Fruit fly (Drosophila melanogaster) whole organism, embryonic: Measurements from ENCODE around the gene CG3815.

Source experiments
- Atf6 ChIP-seq: fragments of 200-800 bp; sonication (Bioruptor generic); IDR thresholded peaks from 2 replicates; pipeline ENCODE4 v1.3.6; 2022; ENCODE audit warnings: missing biosample characterization, missing genetic modification characterization
- B-H1 ChIP-seq: fragments of 200-800 bp; sonication (Bioruptor generic); IDR thresholded peaks from 3 replicates; pipeline ENCODE4 v1.3.6; 2022; ENCODE audit warnings: missing biosample characterization, missing genetic modification characterization
- BEAF-32 ChIP-seq: fragments of 200-800 bp; sonication (Bioruptor generic); optimal IDR thresholded peaks from 3 replicates; lab custom pipeline; 2017; ENCODE audit warnings: missing biosample characterization, missing genetic modification characterization, mild to moderate bottlenecking, moderate library complexity, missing genetic modification reagents
- Blimp-1 ChIP-seq: fragments of 200-800 bp; sonication (Bioruptor generic); optimal IDR thresholded peaks from 3 replicates; lab custom pipeline; 2018; ENCODE audit warnings: missing biosample characterization, missing genetic modification characterization, mild to moderate bottlenecking, moderate library complexity, missing genetic modification reagents
- CG1024 ChIP-seq: fragments of 200-800 bp; sonication (Bioruptor generic); IDR thresholded peaks from 2 replicates; pipeline ENCODE4 v1.3.6; 2022; ENCODE audit warnings: missing biosample characterization, missing genetic modification characterization
- CG10654 ChIP-seq: fragments of 200-800 bp; sonication (Bioruptor generic); optimal IDR thresholded peaks from 2 replicates; lab custom pipeline; 2016; ENCODE audit warnings: missing biosample characterization, missing genetic modification characterization
- CG10959 ChIP-seq: fragments of 200-800 bp; sonication (Bioruptor generic); IDR thresholded peaks from 2 replicates; pipeline ENCODE4 v1.3.6; 2022; ENCODE audit warnings: missing biosample characterization, missing genetic modification characterization
- CG10979 ChIP-seq: fragments of 200-800 bp; sonication (Bioruptor generic); optimal IDR thresholded peaks from 2 replicates; lab custom pipeline; 2018; ENCODE audit warnings: missing biosample characterization, mild to moderate bottlenecking, missing genetic modification characterization, moderate library complexity
- CG11085 ChIP-seq: fragments of 200-800 bp; sonication (Bioruptor generic); IDR thresholded peaks from 2 replicates; pipeline ENCODE4 v1.3.6; 2022; ENCODE audit warnings: missing biosample characterization, missing genetic modification characterization
- CG11398 ChIP-seq: fragments of 200-800 bp; sonication (Bioruptor generic); optimal IDR thresholded peaks from 2 replicates; lab custom pipeline; 2016; ENCODE audit warnings: missing biosample characterization, missing genetic modification characterization
- CG11456 ChIP-seq: fragments of 200-800 bp; sonication (Bioruptor generic); IDR thresholded peaks from 3 replicates; pipeline ENCODE4 v1.3.6; 2022; ENCODE audit warnings: missing biosample characterization, missing genetic modification characterization
- CG12299 ChIP-seq: fragments of 200-800 bp; sonication (Bioruptor generic); optimal IDR thresholded peaks from 2 replicates; lab custom pipeline; 2018; ENCODE audit warnings: missing biosample characterization, mild to moderate bottlenecking, missing genetic modification characterization
- CG12744 ChIP-seq: fragments of 200-800 bp; sonication (Bioruptor generic); optimal IDR thresholded peaks from 2 replicates; lab custom pipeline; 2016; ENCODE audit warnings: missing biosample characterization, missing genetic modification characterization
- CG14014 ChIP-seq: fragments of 200-800 bp; sonication (Bioruptor generic); IDR thresholded peaks from 2 replicates; pipeline ENCODE4 v1.3.6; 2022; ENCODE audit warnings: missing biosample characterization, missing genetic modification characterization
- CG14441 ChIP-seq: fragments of 200-800 bp; sonication (Bioruptor generic); IDR thresholded peaks from 2 replicates; pipeline ENCODE4 v1.3.6; 2022; ENCODE audit warnings: missing biosample characterization, missing genetic modification characterization
- CG14710 ChIP-seq: fragments of 200-800 bp; sonication (Bioruptor generic); optimal IDR thresholded peaks from 3 replicates; lab custom pipeline; 2019; ENCODE audit warnings: missing biosample characterization, mild to moderate bottlenecking, missing genetic modification characterization, moderate library complexity
- CG14965 ChIP-seq: fragments of 200-800 bp; sonication (Bioruptor generic); optimal IDR thresholded peaks from 2 replicates; lab custom pipeline; 2016; ENCODE audit warnings: missing biosample characterization, missing genetic modification characterization, borderline replicate concordance
- CG1603 ChIP-seq: fragments of 200-800 bp; sonication (Bioruptor generic); optimal IDR thresholded peaks from 2 replicates; lab custom pipeline; 2019; ENCODE audit warnings: missing biosample characterization, mild to moderate bottlenecking, missing genetic modification characterization, moderate library complexity
- CG17359 ChIP-seq: fragments of 200-800 bp; sonication (Bioruptor generic); optimal IDR thresholded peaks from 3 replicates; lab custom pipeline; 2018; ENCODE audit warnings: missing biosample characterization, mild to moderate bottlenecking, missing genetic modification characterization, moderate library complexity
- CG2129 ChIP-seq: fragments of 200-800 bp; sonication (Bioruptor generic); IDR thresholded peaks from 2 replicates; pipeline ENCODE4 v1.3.6; 2022; ENCODE audit warnings: missing biosample characterization, missing genetic modification characterization; ENCODE audit not compliant: partially characterized antibody
- CG31365 ChIP-seq: fragments of 200-800 bp; sonication (Bioruptor generic); optimal IDR thresholded peaks from 2 replicates; lab custom pipeline; 2018; ENCODE audit warnings: missing biosample characterization, mild to moderate bottlenecking, missing genetic modification characterization
- CG31441 ChIP-seq: fragments of 200-800 bp; sonication (Bioruptor generic); IDR thresholded peaks from 2 replicates; pipeline ENCODE4 v1.3.6; 2022; ENCODE audit warnings: missing biosample characterization, missing genetic modification characterization
- CG3163 ChIP-seq: fragments of 200-800 bp; sonication (Bioruptor generic); optimal IDR thresholded peaks from 3 replicates; lab custom pipeline; 2016; ENCODE audit warnings: missing biosample characterization, missing genetic modification characterization
- CG32772 ChIP-seq: fragments of 200-800 bp; sonication (Bioruptor generic); IDR thresholded peaks from 2 replicates; pipeline ENCODE4 v1.3.6; 2022; ENCODE audit warnings: missing biosample characterization, missing genetic modification characterization
- CG34422 ChIP-seq: fragments of 200-800 bp; sonication (Bioruptor generic); IDR thresholded peaks from 3 replicates; pipeline ENCODE4 v1.3.6; 2022; ENCODE audit warnings: missing biosample characterization, missing genetic modification characterization
- CG4328 ChIP-seq: fragments of 200-800 bp; sonication (Bioruptor generic); optimal IDR thresholded peaks from 3 replicates; lab custom pipeline; 2017; ENCODE audit warnings: missing biosample characterization, missing genetic modification reagents, missing genetic modification characterization
- CG4360 ChIP-seq: fragments of 200-800 bp; sonication (Bioruptor generic); IDR thresholded peaks from 2 replicates; pipeline ENCODE4 v1.3.6; 2022; ENCODE audit warnings: missing biosample characterization, missing genetic modification characterization
- CG6175 ChIP-seq: fragments of 200-800 bp; sonication (Bioruptor generic); IDR thresholded peaks from 3 replicates; pipeline ENCODE4 v1.3.6; 2022; ENCODE audit warnings: missing biosample characterization, missing genetic modification characterization
- CG7786 ChIP-seq: fragments of 200-800 bp; sonication (Bioruptor generic); optimal IDR thresholded peaks from 2 replicates; lab custom pipeline; 2016; ENCODE audit warnings: missing biosample characterization, missing genetic modification characterization
- CG7928 ChIP-seq: fragments of 200-800 bp; sonication (Bioruptor generic); optimal IDR thresholded peaks from 2 replicates; lab custom pipeline; 2017; ENCODE audit warnings: missing biosample characterization, mild to moderate bottlenecking, missing genetic modification characterization
- CG8089 ChIP-seq: fragments of 200-800 bp; sonication (Bioruptor generic); optimal IDR thresholded peaks from 3 replicates; lab custom pipeline; 2016; ENCODE audit warnings: missing biosample characterization, missing genetic modification characterization
- HLH4C ChIP-seq: fragments of 200-800 bp; sonication (Bioruptor generic); IDR thresholded peaks from 3 replicates; pipeline ENCODE4 v1.3.6; 2022; ENCODE audit warnings: missing biosample characterization, missing genetic modification characterization; ENCODE audit not compliant: partially characterized antibody
- HLH54F ChIP-seq: fragments of 200-800 bp; sonication (Bioruptor generic); optimal IDR thresholded peaks from 3 replicates; lab custom pipeline; 2016; ENCODE audit warnings: missing biosample characterization, missing genetic modification characterization
- Hmr ChIP-seq: fragments of 200-800 bp; sonication (Bioruptor generic); optimal IDR thresholded peaks from 3 replicates; lab custom pipeline; 2017; ENCODE audit warnings: mild to moderate bottlenecking, missing biosample characterization, missing genetic modification reagents, missing genetic modification characterization
- MTF-1 ChIP-seq: fragments of 200-800 bp; sonication (Bioruptor generic); optimal IDR thresholded peaks from 2 replicates; lab custom pipeline; 2018; ENCODE audit warnings: missing biosample characterization, mild to moderate bottlenecking, missing genetic modification characterization, borderline replicate concordance
- Med ChIP-seq: fragments of 200-800 bp; sonication (Bioruptor generic); peaks from one replicate; lab custom pipeline; 2016; ENCODE audit warnings: missing biosample characterization, missing genetic modification characterization, mild to moderate bottlenecking, inconsistent platforms, moderate library complexity
- NC2α ChIP-seq: fragments of 200-800 bp; sonication (Bioruptor generic); optimal IDR thresholded peaks from 2 replicates; lab custom pipeline; 2016; ENCODE audit warnings: missing biosample characterization, missing genetic modification characterization
- NC2β ChIP-seq: fragments of 200-800 bp; sonication (Bioruptor generic); optimal IDR thresholded peaks from 2 replicates; lab custom pipeline; 2016; ENCODE audit warnings: missing biosample characterization, missing genetic modification characterization
- Rfx ChIP-seq: fragments of 200-800 bp; sonication (Bioruptor generic); IDR thresholded peaks from 2 replicates; pipeline ENCODE4 v1.3.6; 2022; ENCODE audit warnings: missing biosample characterization, missing genetic modification characterization
- Xrp1 ChIP-seq: fragments of 200-800 bp; sonication (Bioruptor generic); IDR thresholded peaks from 2 replicates; pipeline ENCODE4 v1.3.6; 2022; ENCODE audit warnings: missing biosample characterization, missing genetic modification characterization
- dpn ChIP-seq, 2 experiments: fragments of 200-800 bp; sonication (Bioruptor generic); optimal IDR thresholded peaks; 3 replicates each; lab custom pipeline; 2016; ENCODE audit warnings: missing biosample characterization in 2 of 2, missing genetic modification characterization in 2 of 2
- gro ChIP-seq: fragments of 200-800 bp; sonication (Bioruptor generic); optimal IDR thresholded peaks from 2 replicates; lab custom pipeline; 2016; ENCODE audit warnings: missing biosample characterization, missing genetic modification characterization
- kah ChIP-seq: fragments of 200-800 bp; sonication (Bioruptor generic); optimal IDR thresholded peaks from 2 replicates; lab custom pipeline; 2018; ENCODE audit warnings: missing biosample characterization, mild to moderate bottlenecking, missing genetic modification characterization
- lbe ChIP-seq: fragments of 200-800 bp; sonication (Bioruptor generic); optimal IDR thresholded peaks from 2 replicates; lab custom pipeline; 2016; ENCODE audit warnings: missing biosample characterization, mild to moderate bottlenecking, missing genetic modification characterization
- maf-S ChIP-seq: fragments of 200-800 bp; sonication (Bioruptor generic); optimal IDR thresholded peaks from 2 replicates; lab custom pipeline; 2016; ENCODE audit warnings: missing biosample characterization, missing genetic modification characterization
- oc ChIP-seq: fragments of 200-800 bp; sonication (Bioruptor generic); optimal IDR thresholded peaks from 2 replicates; lab custom pipeline; 2018; ENCODE audit warnings: missing biosample characterization, mild to moderate bottlenecking, missing genetic modification characterization, moderate library complexity
- p53 ChIP-seq: fragments of 200-800 bp; sonication (Bioruptor generic); optimal IDR thresholded peaks from 2 replicates; lab custom pipeline; 2016; ENCODE audit warnings: missing biosample characterization, missing genetic modification characterization
- ranshi ChIP-seq: fragments of 200-800 bp; sonication (Bioruptor generic); IDR thresholded peaks from 2 replicates; pipeline ENCODE4 v1.3.6; 2022; ENCODE audit warnings: missing biosample characterization, missing genetic modification characterization
- row ChIP-seq: fragments of 200-800 bp; sonication (Bioruptor generic); IDR thresholded peaks from 3 replicates; pipeline ENCODE4 v1.3.6; 2022; ENCODE audit warnings: missing biosample characterization, missing genetic modification characterization
- sqz ChIP-seq: fragments of 200-800 bp; sonication (Bioruptor generic); optimal IDR thresholded peaks from 3 replicates; lab custom pipeline; 2018; ENCODE audit warnings: missing biosample characterization, mild to moderate bottlenecking, missing genetic modification characterization
- unpg ChIP-seq: fragments of 200-800 bp; sonication (Bioruptor generic); optimal IDR thresholded peaks from 3 replicates; lab custom pipeline; 2018; ENCODE audit warnings: missing biosample characterization, mild to moderate bottlenecking, missing genetic modification characterization, moderate library complexity

Gene CG3815

DNA sequence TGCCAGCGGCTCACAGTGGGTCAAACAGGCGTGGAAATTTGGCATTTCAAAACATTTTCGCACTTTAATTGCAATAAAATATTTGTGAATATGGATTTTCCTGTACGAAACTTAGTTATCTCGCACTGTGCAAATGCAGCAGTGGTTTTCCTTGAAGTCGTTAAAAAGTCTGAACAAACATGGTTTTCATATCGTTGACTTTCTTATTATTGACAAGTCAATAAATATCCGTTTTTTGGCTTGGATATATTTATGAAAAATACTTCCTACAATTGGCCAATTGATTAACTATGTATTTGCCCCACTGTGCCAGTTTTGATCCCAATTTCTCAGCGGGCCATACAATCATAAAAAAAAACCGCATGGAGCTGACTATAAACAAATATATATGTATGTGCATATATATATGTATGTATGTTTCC, 29.7 kb upstream of the CG3815 start (continued):
- peak; percentile 88 for TF ChIP-seq CG1024 (GFP tag; lab: Robert Waterston, UW)
- peak; percentile 95 for TF ChIP-seq CG8089 (GFP tag; lab: Kevin White, UChicago)
- TF ChIP-seq CG14965 = peak; percentile 69
- TF ChIP-seq CG14014 (GFP tag; lab: Robert Waterston, UW) = peak; percentile 91
- TF ChIP-seq CG17359 (tag; lab: Kevin White, UChicago) = peak; percentile 96
- peak; percentile 81 for TF ChIP-seq CG11085 (GFP tag; lab: Robert Waterston, UW)
- peak; percentile 92 for TF ChIP-seq ranshi
- peak; percentile 94 for TF ChIP-seq maf-S (GFP tag; lab: Kevin White, UChicago)
- peak; percentile 92 for TF ChIP-seq NC2α (GFP tag; lab: Kevin White, UChicago)
- TF ChIP-seq CG10979 (tag; lab: Kevin White, UChicago) = peak; percentile 95
- TF ChIP-seq dpn (GFP tag; optimal IDR thresholded peaks at IDR 0.05; lab: Kevin White, UChicago) = peak; percentile 96 to 97
- peak; percentile 92 for TF ChIP-seq row (GFP tag; lab: Robert Waterston, UW)
- TF ChIP-seq kah = peak; percentile 92
- peak; percentile 95 for TF ChIP-seq oc (tag; lab: Kevin White, UChicago)
- TF ChIP-seq CG10654 (GFP tag; lab: Kevin White, UChicago) = peak; percentile 94
- peak; percentile 96 for TF ChIP-seq CG34422
- TF ChIP-seq Xrp1 = peak; percentile 96
- peak; percentile 94 for TF ChIP-seq sqz (GFP tag; lab: Kevin White, UChicago)
- peak; percentile 69 for TF ChIP-seq lbe
- peak; percentile 95 for TF ChIP-seq Atf6 (GFP tag; lab: Robert Waterston, UW)
- peak; percentile 93 for TF ChIP-seq B-H1
- TF ChIP-seq CG31365 (tag; lab: Kevin White, UChicago) = peak; percentile 86
- peak; percentile 84 for TF ChIP-seq p53 (GFP tag; lab: Kevin White, UChicago)
- peak; percentile 95 for TF ChIP-seq CG7786
- peak; percentile 96 for TF ChIP-seq unpg (GFP tag; lab: Kevin White, UChicago)
- TF ChIP-seq HLH54F (GFP tag; lab: Kevin White, UChicago) = peak; percentile 95
- TF ChIP-seq Blimp-1 (GFP tag; lab: Kevin White, UChicago) = peak; percentile 93
- TF ChIP-seq CG3163 (GFP tag; lab: Kevin White, UChicago) = peak; percentile 82
- TF ChIP-seq CG12744 (GFP tag; lab: Kevin White, UChicago) = peak; percentile 84
- peak; percentile 89 for TF ChIP-seq CG11398 (GFP tag; lab: Kevin White, UChicago)
- peak; percentile 90 for TF ChIP-seq CG10959 (GFP tag; lab: Robert Waterston, UW)
- peak; percentile 96 for TF ChIP-seq CG31441 (GFP tag; lab: Robert Waterston, UW)
- TF ChIP-seq BEAF-32 (GFP tag; lab: Kevin White, UChicago) = peak; percentile 7
- TF ChIP-seq CG6175 (GFP tag; lab: Robert Waterston, UW) = peak; percentile 73
- peak; percentile 68 for TF ChIP-seq CG4360 (GFP tag; lab: Robert Waterston, UW)
- TF ChIP-seq CG2129 (GFP tag; lab: Robert Waterston, UW) = no peak
- peak; percentile 88 for TF ChIP-seq CG12299 (tag; lab: Kevin White, UChicago)
- peak; percentile 88 for TF ChIP-seq Rfx
- TF ChIP-seq HLH4C (GFP tag; lab: Robert Waterston, UW) = no peak; the same call in 2 of the 3 replicates
- TF ChIP-seq NC2β (GFP tag; lab: Kevin White, UChicago) = peak; percentile 96
- peak; percentile 85 for TF ChIP-seq MTF-1
- peak; percentile 90 for TF ChIP-seq CG4328 (GFP tag; lab: Kevin White, UChicago)
- peak; percentile 66 for TF ChIP-seq CG7928 (GFP tag; lab: Kevin White, UChicago)
- peak; percentile 93 for TF ChIP-seq CG1603 (tag; lab: Kevin White, UChicago)
- peak; percentile 95 for TF ChIP-seq CG32772 (GFP tag; lab: Robert Waterston, UW)
- peak; percentile 91 for TF ChIP-seq CG14710 (tag; lab: Kevin White, UChicago)
- TF ChIP-seq gro = peak; percentile 88
- TF ChIP-seq Med (GFP tag; lab: Kevin White, UChicago) = peak; percentile 99
- TF ChIP-seq CG14441 (GFP tag; lab: Robert Waterston, UW) = peak; percentile 95
- peak; percentile 96 for TF ChIP-seq Hmr
- peak; percentile 88 for TF ChIP-seq CG11456 (GFP tag; lab: Robert Waterston, UW)
